Worm (Caenorhabditis elegans): ENCODE data around the gene fbxa-118.

DNA sequence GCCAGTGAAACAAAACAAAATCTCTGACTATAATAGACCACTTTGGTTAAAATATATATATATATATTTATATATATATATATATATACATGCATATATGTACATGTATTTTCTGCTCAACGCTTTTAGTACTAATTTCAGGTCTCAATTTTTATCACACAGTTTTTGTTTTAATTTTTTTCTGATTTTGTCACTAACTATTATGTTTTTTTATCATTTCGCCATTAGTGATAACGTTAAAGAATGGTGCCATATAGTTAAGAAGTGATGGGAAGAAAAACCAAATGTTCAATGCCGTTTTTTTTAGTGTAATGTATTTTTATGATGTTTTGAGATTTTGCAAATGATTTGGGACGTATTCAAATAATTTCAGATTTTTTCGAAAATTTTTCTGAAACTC lies 22.8 kb downstream of the fbxa-118 start:
- TF ChIP-seq flt-1 (GFP tag; IDR thresholded peaks at IDR 0.05) (no peak), ztf-23 (GFP tag; IDR thresholded peaks at IDR 0.05) (no peak), T22C8.4 (GFP tag; IDR thresholded peaks at IDR 0.05) (no peak), tab-1 (GFP tag; IDR thresholded peaks at IDR 0.05) (no peak)

Measured in whole organism, midembryonic.